Worm (Caenorhabditis elegans) whole organism, late embryonic: ENCODE data around the gene C34C12.7.

Experiments used
- C08G9.2 ChIP-seq: sonication (generic microtip); optimal IDR thresholded peaks from 2 replicates; lab custom pipeline; 2016; ENCODE audit warnings: mild to moderate bottlenecking, missing genetic modification characterization, moderate library complexity, missing compliant biosample characterization
- F13H6.1 ChIP-seq: sonication (generic microtip); optimal IDR thresholded peaks from 2 replicates; lab custom pipeline; 2016; ENCODE audit warnings: missing genetic modification characterization, missing compliant biosample characterization
- K02D7.2 ChIP-seq: sonication (generic microtip); optimal IDR thresholded peaks from 2 replicates; lab custom pipeline; 2017; ENCODE audit warnings: mild to moderate bottlenecking, missing genetic modification characterization, missing compliant biosample characterization
- Y22D7AL.16 ChIP-seq: sonication (generic microtip); optimal IDR thresholded peaks from 2 replicates; lab custom pipeline; 2016; ENCODE audit warnings: missing genetic modification characterization, missing compliant biosample characterization
- ahr-1 ChIP-seq: sonication (generic microtip); optimal IDR thresholded peaks from 2 replicates; lab custom pipeline; 2016; ENCODE audit warnings: missing genetic modification characterization, missing compliant biosample characterization
- ama-1 ChIP-seq: fragments of 150-350 bp; optimal IDR thresholded peaks from 2 replicates; lab custom pipeline; 2014
- ceh-18 ChIP-seq: sonication (generic microtip); optimal IDR thresholded peaks from 2 replicates; lab custom pipeline; 2016; ENCODE audit warnings: missing genetic modification characterization, missing compliant biosample characterization
- ceh-19 ChIP-seq: fragments of 200-800 bp; sonication (Bioruptor generic); optimal IDR thresholded peaks from 2 replicates; lab custom pipeline; 2018; ENCODE audit warnings: mild to moderate bottlenecking, missing genetic modification characterization, missing compliant biosample characterization
- ceh-2 ChIP-seq: sonication (generic microtip); optimal IDR thresholded peaks from 2 replicates; lab custom pipeline; 2016; ENCODE audit warnings: missing genotype, missing genetic modification characterization, missing compliant biosample characterization
- ceh-31 ChIP-seq: sonication (generic microtip); optimal IDR thresholded peaks from 2 replicates; lab custom pipeline; 2016; ENCODE audit warnings: missing genetic modification characterization, missing compliant biosample characterization
- ceh-34 ChIP-seq: sonication (generic microtip); optimal IDR thresholded peaks from 2 replicates; lab custom pipeline; 2016; ENCODE audit warnings: mild to moderate bottlenecking, missing genetic modification characterization, missing compliant biosample characterization
- ceh-45 ChIP-seq: fragments of 200-800 bp; sonication (Bioruptor generic); IDR thresholded peaks from 2 replicates; pipeline ENCODE4 v1.3.6; 2022; ENCODE audit warnings: missing genetic modification reagents, missing genetic modification characterization, missing compliant biosample characterization
- ceh-6 ChIP-seq: fragments of 200-800 bp; sonication (Bioruptor generic); optimal IDR thresholded peaks from 2 replicates; lab custom pipeline; 2018; ENCODE audit warnings: mild to moderate bottlenecking, missing genetic modification characterization, missing compliant biosample characterization
- dve-1 ChIP-seq: sonication (generic microtip); optimal IDR thresholded peaks from 2 replicates; lab custom pipeline; 2017; ENCODE audit warnings: antibody characterized with exemption, mild to moderate bottlenecking, missing genetic modification characterization, missing compliant biosample characterization
- elt-2 ChIP-seq: sonication (generic microtip); optimal IDR thresholded peaks from 2 replicates; lab custom pipeline; 2016; ENCODE audit warnings: missing genetic modification reagents, missing genetic modification characterization, missing compliant biosample characterization
- elt-4 ChIP-seq: sonication (generic microtip); optimal IDR thresholded peaks from 2 replicates; lab custom pipeline; 2016; ENCODE audit warnings: missing genetic modification characterization, missing compliant biosample characterization
- ets-4 ChIP-seq: sonication (generic microtip); optimal IDR thresholded peaks from 2 replicates; lab custom pipeline; 2016; ENCODE audit warnings: missing genetic modification characterization, missing compliant biosample characterization
- eyg-1 ChIP-seq: sonication (generic microtip); optimal IDR thresholded peaks from 2 replicates; lab custom pipeline; 2016; ENCODE audit warnings: missing genotype, missing genetic modification characterization, missing compliant biosample characterization
- fax-1 ChIP-seq: sonication (generic microtip); optimal IDR thresholded peaks from 2 replicates; lab custom pipeline; 2016; ENCODE audit warnings: missing genotype, missing genetic modification characterization, missing compliant biosample characterization
- fkh-6 ChIP-seq: sonication (generic microtip); optimal IDR thresholded peaks from 2 replicates; lab custom pipeline; 2016; ENCODE audit warnings: missing genetic modification characterization, missing compliant biosample characterization
- gmeb-2 ChIP-seq: sonication (generic microtip); optimal IDR thresholded peaks from 2 replicates; lab custom pipeline; 2016; ENCODE audit warnings: missing genetic modification characterization, inconsistent platforms, missing compliant biosample characterization
- hlh-30 ChIP-seq: sonication (generic microtip); optimal IDR thresholded peaks from 2 replicates; lab custom pipeline; 2017; ENCODE audit warnings: antibody characterized with exemption, missing genetic modification characterization, missing compliant biosample characterization; ENCODE audit not compliant: insufficient read depth
- hlh-8 ChIP-seq: sonication (generic microtip); optimal IDR thresholded peaks from 2 replicates; lab custom pipeline; 2016; ENCODE audit warnings: missing genotype, missing genetic modification characterization, missing compliant biosample characterization
- lim-6 ChIP-seq: sonication (generic microtip); optimal IDR thresholded peaks from 2 replicates; lab custom pipeline; 2016; ENCODE audit warnings: missing genetic modification characterization, missing compliant biosample characterization
- lin-11 ChIP-seq: fragments of 200-800 bp; sonication (Bioruptor generic); optimal IDR thresholded peaks from 2 replicates; lab custom pipeline; 2018; ENCODE audit warnings: mild to moderate bottlenecking, missing genetic modification characterization, missing compliant biosample characterization
- madf-2 ChIP-seq: sonication (generic microtip); optimal IDR thresholded peaks from 2 replicates; lab custom pipeline; 2017; ENCODE audit warnings: missing genetic modification characterization, missing compliant biosample characterization
- mec-3 ChIP-seq: sonication (generic microtip); optimal IDR thresholded peaks from 2 replicates; lab custom pipeline; 2016; ENCODE audit warnings: borderline replicate concordance, missing genetic modification characterization, missing compliant biosample characterization
- nfya-1 ChIP-seq: sonication (generic microtip); optimal IDR thresholded peaks from 2 replicates; lab custom pipeline; 2017; ENCODE audit warnings: missing genetic modification characterization, mild to moderate bottlenecking, missing compliant biosample characterization, antibody characterized with exemption, moderate library complexity
- nhr-232 ChIP-seq: sonication (generic microtip); optimal IDR thresholded peaks from 2 replicates; lab custom pipeline; 2016; ENCODE audit warnings: missing genetic modification characterization, missing compliant biosample characterization
- npax-4 ChIP-seq: sonication (generic microtip); optimal IDR thresholded peaks from 2 replicates; lab custom pipeline; 2016; ENCODE audit warnings: missing genetic modification characterization, missing compliant biosample characterization
- pag-3 ChIP-seq: sonication (generic microtip); optimal IDR thresholded peaks from 2 replicates; lab custom pipeline; 2016; ENCODE audit warnings: missing compliant biosample characterization, missing genetic modification characterization, borderline replicate concordance
- pat-9 ChIP-seq: fragments of 200-800 bp; sonication (Bioruptor generic); optimal IDR thresholded peaks from 2 replicates; lab custom pipeline; 2018; ENCODE audit warnings: mild to moderate bottlenecking, missing genetic modification characterization, moderate library complexity, missing compliant biosample characterization
- pha-2 ChIP-seq: sonication (generic microtip); optimal IDR thresholded peaks from 2 replicates; lab custom pipeline; 2017; ENCODE audit warnings: mild to moderate bottlenecking, missing genetic modification characterization, missing compliant biosample characterization
- pqm-1 ChIP-seq: sonication (generic microtip); optimal IDR thresholded peaks from 2 replicates; lab custom pipeline; 2016; ENCODE audit warnings: missing genetic modification characterization, missing compliant biosample characterization
- pros-1 ChIP-seq: fragments of 150-350 bp; optimal IDR thresholded peaks from 2 replicates; lab custom pipeline; 2014; ENCODE audit warnings: missing biosample characterization, missing genetic modification reagents, missing genetic modification characterization
- ref-2 ChIP-seq: sonication (generic microtip); optimal IDR thresholded peaks from 2 replicates; lab custom pipeline; 2016; ENCODE audit warnings: missing genetic modification characterization, missing compliant biosample characterization
- rnt-1 ChIP-seq: sonication (generic microtip); optimal IDR thresholded peaks from 2 replicates; lab custom pipeline; 2016; ENCODE audit warnings: missing genetic modification characterization, missing compliant biosample characterization
- sdc-2 ChIP-seq: sonication (generic microtip); optimal IDR thresholded peaks from 2 replicates; lab custom pipeline; 2016; ENCODE audit warnings: missing genotype, missing genetic modification characterization, missing compliant biosample characterization
- sox-2 ChIP-seq: fragments of 200-800 bp; sonication (Bioruptor generic); IDR thresholded peaks from 2 replicates; pipeline ENCODE4 v1.3.6; 2022; ENCODE audit warnings: missing genetic modification reagents, missing genetic modification characterization, missing compliant biosample characterization
- syd-9 ChIP-seq: sonication (generic microtip); optimal IDR thresholded peaks from 2 replicates; lab custom pipeline; 2016; ENCODE audit warnings: mild to moderate bottlenecking, missing genetic modification characterization, moderate library complexity, missing compliant biosample characterization
- tbx-2 ChIP-seq: sonication (generic microtip); optimal IDR thresholded peaks from 2 replicates; lab custom pipeline; 2016; ENCODE audit warnings: missing genetic modification characterization, missing compliant biosample characterization
- ttx-3 ChIP-seq: sonication (generic microtip); optimal IDR thresholded peaks from 2 replicates; lab custom pipeline; 2016; ENCODE audit warnings: missing genetic modification reagents, missing genetic modification characterization, missing compliant biosample characterization
- unc-42 ChIP-seq: sonication (generic microtip); optimal IDR thresholded peaks from 2 replicates; lab custom pipeline; 2016; ENCODE audit warnings: missing genotype, missing genetic modification characterization, missing compliant biosample characterization
- unc-55 ChIP-seq: sonication (generic microtip); optimal IDR thresholded peaks from 2 replicates; lab custom pipeline; 2017; ENCODE audit warnings: missing biosample characterization, missing genetic modification reagents, missing genetic modification characterization
- zip-5 ChIP-seq: sonication (generic microtip); optimal IDR thresholded peaks from 2 replicates; lab custom pipeline; 2016; ENCODE audit warnings: missing genetic modification characterization, missing compliant biosample characterization
- ztf-16 ChIP-seq: sonication (generic microtip); optimal IDR thresholded peaks from 2 replicates; lab custom pipeline; 2017; ENCODE audit warnings: missing genetic modification characterization, missing compliant biosample characterization

C34C12.7 gene

ce11 chrIII:3476245-3476644 lies 11.9 kb downstream of the C34C12.7 start (continued):
- TF ChIP-seq pqm-1 (tag; lab: Kevin White, UChicago) = peak; percentile 97
- TF ChIP-seq ceh-6 (GFP tag; lab: Kevin White, UChicago) = no peak
- peak; percentile 75 for TF ChIP-seq elt-4 (tag; lab: Kevin White, UChicago)
- no peak for TF ChIP-seq nhr-232
- no peak for TF ChIP-seq dve-1 (tag; lab: Kevin White, UChicago)
- peak; percentile 74 for TF ChIP-seq pha-2 (tag; lab: Kevin White, UChicago)
- peak; percentile 98 for TF ChIP-seq zip-5
- peak; percentile 71 for TF ChIP-seq ceh-34 (tag; lab: Kevin White, UChicago)
- TF ChIP-seq gmeb-2 (tag; lab: Kevin White, UChicago) = peak; percentile 43
- TF ChIP-seq hlh-30 (tag; lab: Kevin White, UChicago) = no peak
- TF ChIP-seq ztf-16 (tag; lab: Kevin White, UChicago) = peak; percentile 73
- TF ChIP-seq sdc-2 (tag; lab: Kevin White, UChicago) = peak; percentile 71
- TF ChIP-seq madf-2 = no peak
- peak; percentile 86 for TF ChIP-seq pag-3 (tag; lab: Kevin White, UChicago)
- peak; percentile 95 for TF ChIP-seq fax-1 (tag; lab: Kevin White, UChicago)
- TF ChIP-seq ahr-1 (tag; lab: Kevin White, UChicago) = peak; percentile 90
- peak; percentile 22 for TF ChIP-seq syd-9 (tag; lab: Kevin White, UChicago)
- TF ChIP-seq ceh-45 = no peak
- peak; percentile 53 for TF ChIP-seq Y22D7AL.16 (tag; lab: Kevin White, UChicago)
- TF ChIP-seq eyg-1 (tag; lab: Kevin White, UChicago) = peak; percentile 51
- no peak for TF ChIP-seq npax-4
- TF ChIP-seq hlh-8 (tag; lab: Kevin White, UChicago) = peak; percentile 93
- peak; percentile 99 for TF ChIP-seq ceh-31 (tag; lab: Kevin White, UChicago)
- peak; percentile 59 for TF ChIP-seq ceh-19
- TF ChIP-seq ttx-3 = peak; percentile 72
- TF ChIP-seq lin-11 (tag; lab: Kevin White, UChicago) = peak; percentile 41

DNA sequence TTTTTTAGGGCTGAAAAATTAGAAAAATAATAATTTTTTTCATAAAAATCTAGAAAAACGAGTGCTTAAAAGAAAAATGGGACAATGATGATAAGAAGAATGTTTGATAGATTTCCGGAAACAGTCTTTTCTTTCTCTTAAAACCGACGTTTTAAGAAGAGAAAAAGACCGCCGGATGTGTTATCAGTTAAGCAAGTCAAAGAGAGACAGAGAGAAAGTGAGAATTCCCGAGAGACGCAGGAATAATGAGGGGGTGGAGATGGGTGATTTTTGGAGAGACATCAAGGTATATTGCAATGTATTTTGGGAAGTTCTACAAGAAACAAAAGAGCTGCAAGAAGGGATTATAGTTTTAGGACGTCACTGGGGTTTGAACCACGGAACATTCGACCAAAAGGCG lies 12.6 kb downstream of the C34C12.7 start, which contains the start of gene C34C12.9:
TSS of gene C34C12.9 (minus strand) at position 16 of the 400 bp plus-strand sequence.
- TF ChIP-seq ama-1 (lab: Kevin White, UChicago) (no peak), tbx-2 (tag; lab: Kevin White, UChicago) (no peak), pat-9 (tag; lab: Kevin White, UChicago) (no peak), ceh-19 (no peak), pros-1 (no peak), sox-2 (GFP tag; lab: Robert Waterston, UW) (no peak), mec-3 (tag; lab: Kevin White, UChicago) (no peak), pag-3 (tag; lab: Kevin White, UChicago) (no peak), ets-4 (tag; lab: Kevin White, UChicago) (no peak), lim-6 (tag; lab: Kevin White, UChicago) (no peak)
- TF ChIP-seq, all 69 proteins: peak for 0

- TF ChIP-seq npax-4 (no peak), madf-2 (no peak)
Observed at ce11 chrIII:3475014-3475413, 13.1 kb downstream of the C34C12.7 start.

DNA sequence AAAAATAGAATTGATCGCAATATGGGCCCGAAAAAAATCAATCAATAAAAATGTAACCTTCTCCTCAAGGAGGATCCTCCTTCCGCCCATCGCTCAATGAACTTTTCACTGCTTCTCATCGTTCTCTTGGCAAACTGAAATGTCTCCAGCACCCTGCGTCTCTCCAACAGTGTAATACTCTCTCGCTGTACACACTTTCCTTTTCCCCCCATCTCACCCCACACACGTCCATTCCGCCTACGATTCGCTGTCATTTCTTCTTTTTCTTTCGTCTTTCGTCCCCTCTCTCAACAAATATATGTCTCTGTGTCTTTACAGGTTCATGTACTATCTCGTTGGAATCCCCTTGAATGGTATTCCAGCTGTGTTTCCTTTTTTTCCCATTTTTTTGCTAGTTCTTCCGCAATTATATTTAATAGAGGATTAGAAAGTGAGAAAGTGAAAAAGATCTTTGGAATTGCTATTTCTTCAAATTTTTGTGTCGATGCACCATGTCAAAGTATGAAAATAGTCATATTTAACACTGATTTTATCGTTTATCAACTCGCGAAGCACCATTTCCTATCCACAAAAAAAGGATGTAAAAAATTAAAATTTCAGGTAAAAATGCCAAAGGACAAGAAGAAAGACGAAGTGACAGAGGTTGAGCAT lies 16.6 kb downstream of the C34C12.7 start, which contains the start of gene rsu-1:
TSS of gene rsu-1 (plus strand) at position 601 of the 651 bp plus-strand sequence.
- TF ChIP-seq fkh-6 (no peak), nfya-1 (tag; lab: Kevin White, UChicago) (peak; percentile 82), elt-2 (tag; lab: Kevin White, UChicago) (peak; percentile 7), unc-55 (peak; percentile 78), C08G9.2 (tag; lab: Kevin White, UChicago) (peak; percentile 25), sdc-2 (tag; lab: Kevin White, UChicago) (peak; percentile 48), pha-2 (tag; lab: Kevin White, UChicago) (no peak), ceh-31 (tag; lab: Kevin White, UChicago) (peak; percentile 64), ceh-18 (peak; percentile 64), ref-2 (tag; lab: Kevin White, UChicago) (peak; percentile 71), zip-5 (no peak), ceh-34 (tag; lab: Kevin White, UChicago) (peak; percentile 56), F13H6.1 (tag; lab: Kevin White, UChicago) (peak; percentile 41), unc-42 (peak; percentile 16), K02D7.2 (no peak), mec-3 (tag; lab: Kevin White, UChicago) (no peak), tbx-2 (tag; lab: Kevin White, UChicago) (peak; percentile 74), rnt-1 (tag; lab: Kevin White, UChicago) (peak; percentile 43), pat-9 (tag; lab: Kevin White, UChicago) (peak; percentile 44), ceh-2 (tag; lab: Kevin White, UChicago) (peak; percentile 47)
